Fruit fly (Drosophila melanogaster) whole organism, embryonic: ENCODE data around the gene Csk.

Source experiments
- Abd-B ChIP-seq: fragments of 200-800 bp; sonication (Bioruptor generic); optimal IDR thresholded peaks from 2 replicates; lab custom pipeline; 2018; ENCODE audit warnings: missing biosample characterization, mild to moderate bottlenecking, missing genetic modification characterization, moderate library complexity
- Blimp-1 ChIP-seq: fragments of 200-800 bp; sonication (Bioruptor generic); optimal IDR thresholded peaks from 3 replicates; lab custom pipeline; 2018; ENCODE audit warnings: missing biosample characterization, missing genetic modification characterization, mild to moderate bottlenecking, moderate library complexity, missing genetic modification reagents
- BtbVII ChIP-seq: fragments of 200-800 bp; sonication (Bioruptor generic); optimal IDR thresholded peaks from 3 replicates; lab custom pipeline; 2017; ENCODE audit warnings: missing biosample characterization, mild to moderate bottlenecking, missing genetic modification characterization
- CG11504 ChIP-seq: fragments of 200-800 bp; sonication (Bioruptor generic); optimal IDR thresholded peaks from 3 replicates; lab custom pipeline; 2019; ENCODE audit warnings: missing biosample characterization, mild to moderate bottlenecking, missing genetic modification characterization, moderate library complexity
- CG12104 ChIP-seq: fragments of 200-800 bp; sonication (Bioruptor generic); optimal IDR thresholded peaks from 3 replicates; lab custom pipeline; 2016; ENCODE audit warnings: missing biosample characterization, missing genetic modification characterization
- CG1233 ChIP-seq: fragments of 200-800 bp; sonication (Bioruptor generic); optimal IDR thresholded peaks from 4 replicates; lab custom pipeline; 2018; ENCODE audit warnings: missing biosample characterization, mild to moderate bottlenecking, missing genetic modification characterization
- CG12391 ChIP-seq: fragments of 200-800 bp; sonication (Bioruptor generic); optimal IDR thresholded peaks from 3 replicates; lab custom pipeline; 2018; ENCODE audit warnings: missing biosample characterization, mild to moderate bottlenecking, missing genetic modification characterization, moderate library complexity
- CG12942 ChIP-seq: fragments of 200-800 bp; sonication (Bioruptor generic); optimal IDR thresholded peaks from 3 replicates; lab custom pipeline; 2016; ENCODE audit warnings: missing biosample characterization, missing genetic modification characterization
- CG17829 ChIP-seq: fragments of 200-800 bp; optimal IDR thresholded peaks from 2 replicates; lab custom pipeline; 2019; ENCODE audit warnings: missing biosample characterization, mild to moderate bottlenecking, missing genetic modification characterization, moderate library complexity
- CG2120 ChIP-seq: fragments of 200-800 bp; sonication (Bioruptor generic); optimal IDR thresholded peaks from 3 replicates; lab custom pipeline; 2016; ENCODE audit warnings: missing biosample characterization, missing genetic modification characterization
- CG31441 ChIP-seq: fragments of 200-800 bp; sonication (Bioruptor generic); IDR thresholded peaks from 2 replicates; pipeline ENCODE4 v1.3.6; 2022; ENCODE audit warnings: missing biosample characterization, missing genetic modification characterization
- CG3995 ChIP-seq: fragments of 200-800 bp; sonication (Bioruptor generic); optimal IDR thresholded peaks from 3 replicates; lab custom pipeline; 2016; ENCODE audit warnings: missing biosample characterization, missing genetic modification characterization
- CG4820 ChIP-seq: fragments of 200-800 bp; sonication (Bioruptor generic); optimal IDR thresholded peaks from 3 replicates; lab custom pipeline; 2016; ENCODE audit warnings: missing biosample characterization, missing genetic modification characterization
- CG7786 ChIP-seq: fragments of 200-800 bp; sonication (Bioruptor generic); optimal IDR thresholded peaks from 2 replicates; lab custom pipeline; 2016; ENCODE audit warnings: missing biosample characterization, missing genetic modification characterization
- CG8388 ChIP-seq: fragments of 200-800 bp; sonication (Bioruptor generic); optimal IDR thresholded peaks from 2 replicates; lab custom pipeline; 2019; ENCODE audit warnings: missing biosample characterization, mild to moderate bottlenecking, missing genetic modification characterization, moderate library complexity
- CrebB ChIP-seq: fragments of 200-800 bp; sonication (Bioruptor generic); optimal IDR thresholded peaks from 3 replicates; lab custom pipeline; 2018; ENCODE audit warnings: missing biosample characterization, mild to moderate bottlenecking, missing genetic modification characterization
- D19A ChIP-seq: fragments of 200-800 bp; optimal IDR thresholded peaks from 3 replicates; lab custom pipeline; 2019; ENCODE audit warnings: missing biosample characterization, mild to moderate bottlenecking, missing genetic modification characterization, moderate library complexity
- Deaf1 ChIP-seq: fragments of 200-800 bp; optimal IDR thresholded peaks from 3 replicates; lab custom pipeline; 2019; ENCODE audit warnings: missing biosample characterization, mild to moderate bottlenecking, missing genetic modification characterization, moderate library complexity
- Fer1 ChIP-seq: fragments of 200-800 bp; sonication (Bioruptor generic); optimal IDR thresholded peaks from 2 replicates; lab custom pipeline; 2017; ENCODE audit warnings: missing biosample characterization, mild to moderate bottlenecking, missing genetic modification characterization
- Hr51 ChIP-seq, 2 experiments: fragments of 200-800 bp; sonication (Bioruptor generic); optimal IDR thresholded peaks; 2 replicates in 1 of 2; 3 replicates in 1 of 2; lab custom pipeline; 2016 to 2018; ENCODE audit warnings: missing biosample characterization in 2 of 2, missing genetic modification characterization in 2 of 2, mild to moderate bottlenecking in 1 of 2, moderate library complexity in 1 of 2
- Lim3 ChIP-seq: fragments of 200-800 bp; sonication (Bioruptor generic); IDR thresholded peaks from 2 replicates; pipeline ENCODE4 v1.3.6; 2022; ENCODE audit warnings: missing biosample characterization, missing genetic modification characterization
- NC2β ChIP-seq: fragments of 200-800 bp; sonication (Bioruptor generic); optimal IDR thresholded peaks from 2 replicates; lab custom pipeline; 2016; ENCODE audit warnings: missing biosample characterization, missing genetic modification characterization
- Sox102F ChIP-seq: fragments of 200-800 bp; sonication (Bioruptor generic); optimal IDR thresholded peaks from 2 replicates; lab custom pipeline; 2018; ENCODE audit warnings: missing biosample characterization, mild to moderate bottlenecking, missing genetic modification characterization, moderate library complexity
- Xbp1 ChIP-seq: fragments of 200-800 bp; sonication (Bioruptor generic); optimal IDR thresholded peaks from 3 replicates; lab custom pipeline; 2016; ENCODE audit warnings: missing biosample characterization, mild to moderate bottlenecking, missing genetic modification characterization
- bbx ChIP-seq: fragments of 200-800 bp; sonication (Bioruptor generic); IDR thresholded peaks from 2 replicates; pipeline ENCODE4 v1.3.6; 2022; ENCODE audit warnings: missing biosample characterization, missing genetic modification characterization; ENCODE audit not compliant: partially characterized antibody
- bcd ChIP-seq: fragments of 200-800 bp; sonication (Bioruptor generic); optimal IDR thresholded peaks from 2 replicates; lab custom pipeline; 2017; ENCODE audit warnings: missing biosample characterization, mild to moderate bottlenecking, missing genetic modification characterization
- cad ChIP-seq: fragments of >200 bp; optimal IDR thresholded peaks from 2 replicates; lab custom pipeline; 2017; ENCODE audit warnings: missing biosample characterization, missing genetic modification characterization
- ci ChIP-seq: fragments of 200-800 bp; sonication (Bioruptor generic); IDR thresholded peaks from 3 replicates; pipeline ENCODE4 v1.3.6; 2022; ENCODE audit warnings: missing biosample characterization, missing genetic modification characterization
- cwo ChIP-seq: fragments of 200-800 bp; sonication (Bioruptor generic); optimal IDR thresholded peaks from 3 replicates; lab custom pipeline; 2017; ENCODE audit warnings: missing biosample characterization, missing genetic modification characterization, mild to moderate bottlenecking, moderate library complexity, missing genetic modification reagents
- dmrt99B ChIP-seq: fragments of 200-800 bp; sonication (Bioruptor generic); optimal IDR thresholded peaks from 2 replicates; lab custom pipeline; 2018; ENCODE audit warnings: missing biosample characterization, mild to moderate bottlenecking, missing genetic modification characterization, moderate library complexity
- esg ChIP-seq: fragments of 200-800 bp; sonication (Bioruptor generic); conservative IDR thresholded peaks from 2 replicates; pipeline ENCODE4 v1.3.6; 2022; ENCODE audit warnings: missing biosample characterization, missing genetic modification characterization
- exex ChIP-seq: fragments of 200-800 bp; sonication (Bioruptor generic); optimal IDR thresholded peaks from 4 replicates; lab custom pipeline; 2018; ENCODE audit warnings: missing biosample characterization, mild to moderate bottlenecking, missing genetic modification characterization, moderate library complexity
- grau ChIP-seq: fragments of 200-800 bp; optimal IDR thresholded peaks from 3 replicates; lab custom pipeline; 2019; ENCODE audit warnings: missing biosample characterization, mild to moderate bottlenecking, missing genetic modification characterization, moderate library complexity
- gsb-n ChIP-seq: fragments of 200-800 bp; sonication (Bioruptor generic); optimal IDR thresholded peaks from 3 replicates; lab custom pipeline; 2018; ENCODE audit warnings: missing biosample characterization, mild to moderate bottlenecking, missing genetic modification characterization
- ham ChIP-seq: fragments of 200-800 bp; sonication (Bioruptor generic); IDR thresholded peaks from 2 replicates; pipeline ENCODE4 v1.3.6; 2022; ENCODE audit warnings: missing biosample characterization, missing genetic modification characterization
- knrl ChIP-seq: fragments of 200-800 bp; sonication (Bioruptor generic); IDR thresholded peaks from 3 replicates; pipeline ENCODE4 v1.3.6; 2022; ENCODE audit warnings: missing biosample characterization, missing genetic modification characterization; ENCODE audit not compliant: partially characterized antibody
- lola ChIP-seq, 3 experiments: fragments of >200 bp in 2 of 3; fragments of 200-800 bp in 1 of 3; sonication (Bioruptor generic) in 1 of 3; optimal IDR thresholded peaks; 2 replicates each; lab custom pipeline; 2017 to 2019; ENCODE audit warnings: missing biosample characterization in 3 of 3, missing genetic modification characterization in 3 of 3, mild to moderate bottlenecking in 1 of 3, moderate library complexity in 1 of 3
- nerfin-1 ChIP-seq: fragments of 200-800 bp; sonication (Bioruptor generic); optimal IDR thresholded peaks from 3 replicates; lab custom pipeline; 2019; ENCODE audit warnings: missing biosample characterization, mild to moderate bottlenecking, missing genetic modification characterization, moderate library complexity
- nmo ChIP-seq: fragments of 200-800 bp; sonication (Bioruptor generic); optimal IDR thresholded peaks from 2 replicates; lab custom pipeline; 2018; ENCODE audit warnings: missing biosample characterization, mild to moderate bottlenecking, missing genetic modification characterization, moderate library complexity
- nom ChIP-seq: fragments of 200-800 bp; sonication (Bioruptor generic); optimal IDR thresholded peaks from 2 replicates; lab custom pipeline; 2017; ENCODE audit warnings: missing biosample characterization, missing genetic modification characterization, mild to moderate bottlenecking, moderate library complexity, missing genetic modification reagents
- pan ChIP-seq, 4 experiments: fragments of >200 bp in 3 of 4; fragments of 200-800 bp in 1 of 4; sonication (Bioruptor generic) in 1 of 4; optimal IDR thresholded peaks in 3 of 4; IDR thresholded peaks in 1 of 4; 2 replicates each; pipeline versions ENCODE4 v1.3.6 to Lab custom; 2017 to 2022; ENCODE audit warnings: missing biosample characterization in 2 of 4, missing genetic modification characterization in 2 of 4, mixed read lengths in 1 of 4
- prd ChIP-seq, 3 experiments: fragments of >200 bp in 2 of 3; fragments of 200-800 bp in 1 of 3; sonication (Bioruptor generic) in 1 of 3; optimal IDR thresholded peaks in 2 of 3; IDR thresholded peaks in 1 of 3; 2 replicates in 2 of 3; 3 replicates in 1 of 3; pipeline versions ENCODE4 v1.3.6 to Lab custom; 2017 to 2022; ENCODE audit warnings: missing biosample characterization in 1 of 3, missing genetic modification characterization in 1 of 3
- salm ChIP-seq: fragments of 200-800 bp; sonication (Bioruptor generic); optimal IDR thresholded peaks from 2 replicates; lab custom pipeline; 2018; ENCODE audit warnings: missing biosample characterization, mild to moderate bottlenecking, missing genetic modification characterization
- sens-2 ChIP-seq: fragments of 200-800 bp; sonication (Bioruptor generic); IDR thresholded peaks from 2 replicates; pipeline ENCODE4 v1.3.6; 2022; ENCODE audit warnings: missing biosample characterization, missing genetic modification characterization
- sug ChIP-seq: fragments of 200-800 bp; optimal IDR thresholded peaks from 2 replicates; lab custom pipeline; 2019; ENCODE audit warnings: missing biosample characterization, mild to moderate bottlenecking, missing genetic modification characterization, moderate library complexity
- ttk ChIP-seq: fragments of 200-800 bp; sonication (Bioruptor generic); IDR thresholded peaks from 2 replicates; pipeline ENCODE4 v2.1.2; 2022; ENCODE audit warnings: missing biosample characterization, missing genetic modification characterization
- unc-4 ChIP-seq: fragments of 200-800 bp; sonication (Bioruptor generic); IDR thresholded peaks from 2 replicates; pipeline ENCODE4 v1.3.6; 2022; ENCODE audit warnings: missing biosample characterization, missing genetic modification characterization; ENCODE audit not compliant: partially characterized antibody
- unpg ChIP-seq: fragments of 200-800 bp; sonication (Bioruptor generic); optimal IDR thresholded peaks from 3 replicates; lab custom pipeline; 2018; ENCODE audit warnings: missing biosample characterization, mild to moderate bottlenecking, missing genetic modification characterization, moderate library complexity

Csk gene

DNA sequence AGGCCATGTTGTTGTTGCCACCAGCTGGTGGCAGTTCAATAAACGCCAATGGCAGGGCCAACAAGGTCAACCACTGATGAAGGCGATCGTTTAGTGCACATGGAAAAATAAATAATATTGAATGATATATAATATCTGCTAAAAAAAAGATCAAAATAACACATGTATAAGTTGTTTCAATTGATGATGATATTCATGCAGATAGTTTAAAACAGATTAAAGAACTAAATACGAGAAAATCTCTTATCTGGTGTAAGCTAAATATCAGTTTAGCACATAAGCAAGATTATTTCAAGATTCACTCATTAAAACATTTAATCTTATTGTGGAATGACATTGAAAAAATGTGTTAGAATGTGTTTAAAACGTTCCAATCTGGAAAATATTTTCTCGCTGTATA lies 12.9 kb upstream of the Csk start (continued):
- TF ChIP-seq sug (tag; lab: Kevin White, UChicago) (peak; percentile 8), CG8388 (GFP tag; lab: Kevin White, UChicago) (peak; percentile 34), CG11504 (tag; lab: Kevin White, UChicago) (peak; percentile 77), BtbVII (GFP tag; lab: Kevin White, UChicago) (peak; percentile 26), dmrt99B (tag; lab: Kevin White, UChicago) (peak; percentile 82), bcd (GFP tag; lab: Kevin White, UChicago) (peak; percentile 7), nom (GFP tag; lab: Kevin White, UChicago) (no peak), Deaf1 (tag; lab: Kevin White, UChicago) (peak; percentile 12), Abd-B (GFP tag; lab: Kevin White, UChicago) (peak; percentile 49), prd (optimal IDR thresholded peaks at IDR 0.05; lab: Kevin White, UChicago) (no peak), prd (GFP tag; IDR thresholded peaks at IDR 0.05; lab: Robert Waterston, UW) (peak; percentile 34; the same call in 1 of the 3 replicates), lola (GFP tag; optimal IDR thresholded peaks at IDR 0.05; lab: Kevin White, UChicago) (peak in 1 of 3 experiments; percentile 7), CG1233 (GFP tag; lab: Kevin White, UChicago) (peak; percentile 31), gsb-n (tag; lab: Kevin White, UChicago) (peak; percentile 12), nerfin-1 (peak; percentile 34), cad (GFP tag; lab: Kevin White, UChicago) (no peak), CrebB (no peak), CG12104 (GFP tag; lab: Kevin White, UChicago) (peak; percentile 37), Lim3 (GFP tag; lab: Robert Waterston, UW) (no peak), exex (tag; lab: Kevin White, UChicago) (no peak), CG4820 (peak; percentile 23), knrl (no peak), salm (peak; percentile 44), nmo (GFP tag; lab: Kevin White, UChicago) (peak; percentile 63), unpg (GFP tag; lab: Kevin White, UChicago) (peak; percentile 57), unc-4 (GFP tag; lab: Robert Waterston, UW) (no peak), CG2120 (GFP tag; lab: Kevin White, UChicago) (no peak), cwo (peak; percentile 31), Hr51 (GFP tag; optimal IDR thresholded peaks at IDR 0.05; lab: Kevin White, UChicago) (peak in 1 of 2 experiments; percentile 83), ham (GFP tag; lab: Robert Waterston, UW) (no peak), ttk (GFP tag; lab: Robert Waterston, UW) (peak; percentile 35; the same call in 1 of the 2 replicates), CG17829 (tag; lab: Kevin White, UChicago) (peak; percentile 47), grau (tag; lab: Kevin White, UChicago) (peak; percentile 62), Blimp-1 (peak; percentile 50), D19A (peak; percentile 50), sens-2 (GFP tag; lab: Robert Waterston, UW) (no peak), CG31441 (GFP tag; lab: Robert Waterston, UW) (peak; percentile 66), bbx (no peak), CG12942 (GFP tag; lab: Kevin White, UChicago) (peak; percentile 11), CG7786 (no peak), esg (GFP tag; lab: Robert Waterston, UW) (peak; percentile 26; the same call in 1 of the 2 replicates), Sox102F (GFP tag; lab: Kevin White, UChicago) (peak; percentile 71), Xbp1 (peak; percentile 35), Fer1 (GFP tag; lab: Kevin White, UChicago) (peak; percentile 45), pan (optimal IDR thresholded peaks at IDR 0.05; lab: Kevin White, UChicago) (no peak), pan (GFP tag; optimal IDR thresholded peaks at IDR 0.05 in 1 of 2, IDR thresholded peaks at IDR 0.05 in 1 of 2) (peak in 1 of 2 experiments; percentile 50), CG12391 (tag; lab: Kevin White, UChicago) (peak; percentile 65), ci (GFP tag; lab: Robert Waterston, UW) (0 out of 3 replicates have a peak, but pooled peaks have one; percentile 21), NC2β (GFP tag; lab: Kevin White, UChicago) (no peak), CG3995 (no peak)
